Fruit fly (Drosophila melanogaster) whole organism, embryonic: ENCODE results near the gene Tengl3.
A peak's percentile ranks its signal among the peaks of the same experiment; 100 is the strongest.

Experiments
- Blimp-1 ChIP-seq: fragments of 200-800 bp; sonication (Bioruptor generic); optimal IDR thresholded peaks from 3 replicates; lab custom pipeline; 2018; ENCODE audit warnings: missing biosample characterization, missing genetic modification characterization, mild to moderate bottlenecking, moderate library complexity, missing genetic modification reagents
- CG10431 ChIP-seq: fragments of 200-800 bp; sonication (Bioruptor generic); optimal IDR thresholded peaks from 3 replicates; lab custom pipeline; 2018; ENCODE audit warnings: missing biosample characterization, mild to moderate bottlenecking, missing genetic modification characterization
- CG12071 ChIP-seq: fragments of 200-800 bp; sonication (Bioruptor generic); optimal IDR thresholded peaks from 3 replicates; lab custom pipeline; 2018; ENCODE audit warnings: missing biosample characterization, mild to moderate bottlenecking, missing genetic modification characterization
- CG13287 ChIP-seq: fragments of 200-800 bp; sonication (Bioruptor generic); IDR thresholded peaks from 2 replicates; pipeline ENCODE4 v1.3.6; 2022; ENCODE audit warnings: missing biosample characterization, missing genetic modification characterization; ENCODE audit not compliant: partially characterized antibody
- CG13424 ChIP-seq: fragments of 200-800 bp; sonication (Bioruptor generic); optimal IDR thresholded peaks from 2 replicates; lab custom pipeline; 2019; ENCODE audit warnings: missing biosample characterization, mild to moderate bottlenecking, missing genetic modification characterization, moderate library complexity
- CG14667 ChIP-seq: fragments of 200-800 bp; sonication (Bioruptor generic); IDR thresholded peaks from 2 replicates; pipeline ENCODE4 v1.3.6; 2022; ENCODE audit warnings: missing biosample characterization, missing genetic modification characterization
- CG1647 ChIP-seq: fragments of 200-800 bp; sonication (Bioruptor generic); optimal IDR thresholded peaks from 3 replicates; lab custom pipeline; 2016; ENCODE audit warnings: missing biosample characterization, missing genetic modification characterization
- CG17186 ChIP-seq: fragments of 200-800 bp; sonication (Bioruptor generic); optimal IDR thresholded peaks from 3 replicates; lab custom pipeline; 2017; ENCODE audit warnings: missing biosample characterization, missing genetic modification reagents, missing genetic modification characterization
- CG17361 ChIP-seq: fragments of 200-800 bp; sonication (Bioruptor generic); IDR thresholded peaks from 3 replicates; pipeline ENCODE4 v1.3.6; 2022; ENCODE audit warnings: missing biosample characterization, missing genetic modification characterization
- CG17612 ChIP-seq: fragments of 200-800 bp; sonication (Bioruptor generic); IDR thresholded peaks from 2 replicates; pipeline ENCODE4 v1.3.6; 2022; ENCODE audit warnings: missing biosample characterization, missing genetic modification characterization
- CG17829 ChIP-seq: fragments of 200-800 bp; optimal IDR thresholded peaks from 2 replicates; lab custom pipeline; 2019; ENCODE audit warnings: missing biosample characterization, mild to moderate bottlenecking, missing genetic modification characterization, moderate library complexity
- CG18619 ChIP-seq: fragments of 200-800 bp; sonication (Bioruptor generic); optimal IDR thresholded peaks from 3 replicates; lab custom pipeline; 2017; ENCODE audit warnings: missing biosample characterization, mild to moderate bottlenecking, missing genetic modification characterization
- CG2875 ChIP-seq: fragments of 200-800 bp; sonication (Bioruptor generic); optimal IDR thresholded peaks from 2 replicates; lab custom pipeline; 2017; ENCODE audit warnings: missing biosample characterization, mild to moderate bottlenecking, missing genetic modification characterization, missing genetic modification reagents
- CG31365 ChIP-seq: fragments of 200-800 bp; sonication (Bioruptor generic); optimal IDR thresholded peaks from 2 replicates; lab custom pipeline; 2018; ENCODE audit warnings: missing biosample characterization, mild to moderate bottlenecking, missing genetic modification characterization
- CG31388 ChIP-seq: fragments of 200-800 bp; sonication (Bioruptor generic); optimal IDR thresholded peaks from 2 replicates; lab custom pipeline; 2016; ENCODE audit warnings: missing biosample characterization, missing genetic modification characterization
- CG6654 ChIP-seq: fragments of 200-800 bp; sonication (Bioruptor generic); optimal IDR thresholded peaks from 2 replicates; lab custom pipeline; 2017; ENCODE audit warnings: missing biosample characterization, mild to moderate bottlenecking, missing genetic modification characterization
- Doc2 ChIP-seq: fragments of 200-800 bp; sonication (Bioruptor generic); IDR thresholded peaks from 2 replicates; pipeline ENCODE4 v1.3.6; 2022; ENCODE audit warnings: missing biosample characterization, missing genetic modification characterization
- Doc3 ChIP-seq: fragments of 200-800 bp; sonication (Bioruptor generic); IDR thresholded peaks from 3 replicates; pipeline ENCODE4 v1.3.6; 2022; ENCODE audit warnings: missing biosample characterization, missing genetic modification characterization; ENCODE audit not compliant: partially characterized antibody
- E2f1 ChIP-seq: fragments of 200-800 bp; sonication (Bioruptor generic); IDR thresholded peaks from 2 replicates; pipeline ENCODE4 v1.3.6; 2022; ENCODE audit warnings: missing biosample characterization, missing genetic modification characterization
- Mes4 ChIP-seq: fragments of 200-800 bp; sonication (Bioruptor generic); optimal IDR thresholded peaks from 2 replicates; lab custom pipeline; 2016; ENCODE audit warnings: missing biosample characterization, missing genetic modification characterization
- Neu2 ChIP-seq: fragments of 200-800 bp; sonication (Bioruptor generic); optimal IDR thresholded peaks from 3 replicates; lab custom pipeline; 2016; ENCODE audit warnings: missing biosample characterization, missing genetic modification characterization, borderline replicate concordance
- Nf-YB ChIP-seq: fragments of 200-800 bp; sonication (Bioruptor generic); optimal IDR thresholded peaks from 3 replicates; lab custom pipeline; 2019; ENCODE audit warnings: missing biosample characterization, mild to moderate bottlenecking, missing genetic modification characterization, moderate library complexity
- Oaz ChIP-seq: fragments of 200-800 bp; sonication (Bioruptor generic); IDR thresholded peaks from 2 replicates; pipeline ENCODE4 v1.3.6; 2022; ENCODE audit warnings: missing biosample characterization, missing genetic modification characterization
- Ravus ChIP-seq: fragments of 200-800 bp; sonication (Bioruptor generic); IDR thresholded peaks from 2 replicates; pipeline ENCODE4 v1.3.6; 2022; ENCODE audit warnings: missing biosample characterization, missing genetic modification characterization
- Sox102F ChIP-seq: fragments of 200-800 bp; sonication (Bioruptor generic); optimal IDR thresholded peaks from 2 replicates; lab custom pipeline; 2018; ENCODE audit warnings: missing biosample characterization, mild to moderate bottlenecking, missing genetic modification characterization, moderate library complexity
- Ssrp ChIP-seq: fragments of 200-800 bp; sonication (Bioruptor generic); optimal IDR thresholded peaks from 2 replicates; lab custom pipeline; 2018; ENCODE audit warnings: missing biosample characterization, mild to moderate bottlenecking, missing genetic modification characterization, moderate library complexity
- Vsx1 ChIP-seq: fragments of 200-800 bp; sonication (Bioruptor generic); optimal IDR thresholded peaks from 2 replicates; lab custom pipeline; 2017; ENCODE audit warnings: missing biosample characterization, mild to moderate bottlenecking, missing genetic modification characterization, missing genetic modification reagents
- Xbp1 ChIP-seq: fragments of 200-800 bp; sonication (Bioruptor generic); optimal IDR thresholded peaks from 3 replicates; lab custom pipeline; 2016; ENCODE audit warnings: missing biosample characterization, mild to moderate bottlenecking, missing genetic modification characterization
- ab ChIP-seq: fragments of 200-800 bp; sonication (Bioruptor generic); optimal IDR thresholded peaks from 2 replicates; lab custom pipeline; 2016; ENCODE audit warnings: missing biosample characterization, missing genetic modification characterization
- cg ChIP-seq: fragments of 200-800 bp; sonication (Bioruptor generic); optimal IDR thresholded peaks from 3 replicates; lab custom pipeline; 2019; ENCODE audit warnings: missing biosample characterization, mild to moderate bottlenecking, missing genetic modification characterization, moderate library complexity
- corto ChIP-seq: fragments of 200-800 bp; sonication (Bioruptor generic); optimal IDR thresholded peaks from 2 replicates; lab custom pipeline; 2016; ENCODE audit warnings: missing biosample characterization, mild to moderate bottlenecking, missing genetic modification characterization, moderate library complexity
- crc ChIP-seq: fragments of 200-800 bp; sonication (Bioruptor generic); optimal IDR thresholded peaks from 2 replicates; lab custom pipeline; 2016; ENCODE audit warnings: missing biosample characterization, missing genetic modification characterization
- dmrt11E ChIP-seq: fragments of 200-800 bp; sonication (Bioruptor generic); optimal IDR thresholded peaks from 3 replicates; lab custom pipeline; 2018; ENCODE audit warnings: missing biosample characterization, mild to moderate bottlenecking, missing genetic modification characterization, moderate library complexity
- dmrt99B ChIP-seq: fragments of 200-800 bp; sonication (Bioruptor generic); optimal IDR thresholded peaks from 2 replicates; lab custom pipeline; 2018; ENCODE audit warnings: missing biosample characterization, mild to moderate bottlenecking, missing genetic modification characterization, moderate library complexity
- eve ChIP-seq, 2 experiments: fragments of >200 bp; optimal IDR thresholded peaks; 2 replicates each; lab custom pipeline; 2017; ENCODE audit warnings: missing biosample characterization in 2 of 2, missing genetic modification characterization in 2 of 2
- gfzf ChIP-seq: fragments of 200-800 bp; sonication (Bioruptor generic); optimal IDR thresholded peaks from 2 replicates; lab custom pipeline; 2016; ENCODE audit warnings: missing biosample characterization, mild to moderate bottlenecking, missing genetic modification characterization, moderate library complexity
- gsb-n ChIP-seq: fragments of 200-800 bp; sonication (Bioruptor generic); optimal IDR thresholded peaks from 3 replicates; lab custom pipeline; 2018; ENCODE audit warnings: missing biosample characterization, mild to moderate bottlenecking, missing genetic modification characterization
- gt ChIP-seq: fragments of 200-800 bp; sonication (Bioruptor generic); IDR thresholded peaks from 2 replicates; pipeline ENCODE4 v1.3.6; 2022; ENCODE audit warnings: missing biosample characterization, missing genetic modification characterization
- ham ChIP-seq: fragments of 200-800 bp; sonication (Bioruptor generic); IDR thresholded peaks from 2 replicates; pipeline ENCODE4 v1.3.6; 2022; ENCODE audit warnings: missing biosample characterization, missing genetic modification characterization
- hth ChIP-seq: fragments of >200 bp; optimal IDR thresholded peaks from 2 replicates; lab custom pipeline; 2017; ENCODE audit warnings: inconsistent platforms
- ind ChIP-seq: fragments of 200-800 bp; sonication (Bioruptor generic); optimal IDR thresholded peaks from 3 replicates; lab custom pipeline; 2016; ENCODE audit warnings: missing biosample characterization, missing genetic modification characterization
- ken ChIP-seq: fragments of 200-800 bp; sonication (Bioruptor generic); IDR thresholded peaks from 3 replicates; pipeline ENCODE4 v1.3.6; 2022; ENCODE audit warnings: missing biosample characterization, missing genetic modification characterization
- klu ChIP-seq: fragments of 200-800 bp; sonication (Bioruptor generic); IDR thresholded peaks from 2 replicates; pipeline ENCODE4 v1.3.6; 2022; ENCODE audit warnings: missing biosample characterization, missing genetic modification characterization
- lov ChIP-seq, 2 experiments: fragments of 200-800 bp in 1 of 2; fragments of >200 bp in 1 of 2; sonication (Bioruptor generic) in 1 of 2; IDR thresholded peaks in 1 of 2; optimal IDR thresholded peaks in 1 of 2; 2 replicates in 1 of 2; 3 replicates in 1 of 2; pipeline versions ENCODE4 v1.3.6 to Lab custom; 2017 to 2022; ENCODE audit warnings: missing biosample characterization in 1 of 2, missing genetic modification characterization in 1 of 2
- tin ChIP-seq: fragments of 200-800 bp; sonication (Bioruptor generic); optimal IDR thresholded peaks from 3 replicates; lab custom pipeline; 2016; ENCODE audit warnings: missing biosample characterization, missing genetic modification characterization
- trh ChIP-seq: fragments of 200-800 bp; sonication (Bioruptor generic); optimal IDR thresholded peaks from 2 replicates; lab custom pipeline; 2016; ENCODE audit warnings: missing biosample characterization, missing genetic modification characterization
- unpg ChIP-seq: fragments of 200-800 bp; sonication (Bioruptor generic); optimal IDR thresholded peaks from 3 replicates; lab custom pipeline; 2018; ENCODE audit warnings: missing biosample characterization, mild to moderate bottlenecking, missing genetic modification characterization, moderate library complexity
- usp ChIP-seq: fragments of >200 bp; optimal IDR thresholded peaks from 2 replicates; lab custom pipeline; 2017; ENCODE audit warnings: missing biosample characterization, missing genetic modification characterization
- z ChIP-seq: fragments of 200-800 bp; sonication (Bioruptor generic); IDR thresholded peaks from 3 replicates; pipeline ENCODE4 v1.3.6; 2022; ENCODE audit warnings: missing biosample characterization, missing genetic modification characterization

Tengl3 gene

dm6 chr2L:2201107-2201561 is 36.9 kb downstream of the Tengl3 start:
- TF ChIP-seq Doc2 (GFP tag; lab: Robert Waterston, UW) (no peak), CG13287 (GFP tag; lab: Robert Waterston, UW) (no peak), Ssrp (tag; lab: Kevin White, UChicago) (peak; percentile 88), Blimp-1 (peak; percentile 91), usp (GFP tag; lab: Kevin White, UChicago) (no peak), CG31388 (GFP tag; lab: Kevin White, UChicago) (peak; percentile 52), ken (GFP tag; lab: Robert Waterston, UW) (peak; percentile 70; the same call in 2 of the 3 replicates), Vsx1 (GFP tag; lab: Kevin White, UChicago) (peak; percentile 82), gsb-n (tag; lab: Kevin White, UChicago) (peak; percentile 91), CG18619 (peak; percentile 74), cg (GFP tag; lab: Kevin White, UChicago) (no peak), tin (GFP tag; lab: Kevin White, UChicago) (peak; percentile 74), klu (GFP tag; lab: Robert Waterston, UW) (no peak), Mes4 (peak; percentile 75), CG17361 (GFP tag; lab: Robert Waterston, UW) (no peak; the same call in 2 of the 3 replicates), z (GFP tag; lab: Robert Waterston, UW) (peak; percentile 4; the same call in 1 of the 3 replicates), CG6654 (GFP tag; lab: Kevin White, UChicago) (peak; percentile 73), CG2875 (GFP tag; lab: Kevin White, UChicago) (peak; percentile 89), CG12071 (peak; percentile 64), CG17829 (tag; lab: Kevin White, UChicago) (peak; percentile 91), dmrt11E (tag; lab: Kevin White, UChicago) (peak; percentile 95), CG14667 (GFP tag; lab: Robert Waterston, UW) (peak; percentile 45; the same call in 1 of the 2 replicates), crc (peak; percentile 42), Nf-YB (GFP tag; lab: Kevin White, UChicago) (peak; percentile 66), Sox102F (GFP tag; lab: Kevin White, UChicago) (peak; percentile 86), E2f1 (GFP tag; lab: Robert Waterston, UW) (peak; percentile 73), gt (GFP tag; lab: Robert Waterston, UW) (peak; percentile 58; the same call in 1 of the 2 replicates), gfzf (GFP tag; lab: Kevin White, UChicago) (no peak), dmrt99B (tag; lab: Kevin White, UChicago) (peak; percentile 82), ab (GFP tag; lab: Kevin White, UChicago) (peak; percentile 57), Neu2 (no peak), corto (GFP tag; lab: Kevin White, UChicago) (peak; percentile 42), CG13424 (tag; lab: Kevin White, UChicago) (peak; percentile 87), eve (GFP tag; optimal IDR thresholded peaks at IDR 0.05; lab: Kevin White, UChicago) (peak in 1 of 2 experiments; percentile 92), unpg (peak; percentile 87), Ravus (GFP tag; lab: Robert Waterston, UW) (no peak; the same call in 1 of the 2 replicates), trh (GFP tag; lab: Kevin White, UChicago) (peak; percentile 69), Doc3 (no peak), CG31365 (tag; lab: Kevin White, UChicago) (peak; percentile 18), lov (optimal IDR thresholded peaks at IDR 0.05; lab: Kevin White, UChicago) (no peak), lov (GFP tag; IDR thresholded peaks at IDR 0.05; lab: Robert Waterston, UW) (peak; percentile 72; the same call in 1 of the 3 replicates), CG17186 (GFP tag; lab: Kevin White, UChicago) (peak; percentile 71), ind (GFP tag; lab: Kevin White, UChicago) (peak; percentile 69), Oaz (GFP tag; lab: Robert Waterston, UW) (no peak), ham (no peak), CG1647 (peak; percentile 46), hth (no peak), CG17612 (GFP tag; lab: Robert Waterston, UW) (no peak), CG10431 (GFP tag; lab: Kevin White, UChicago) (peak; percentile 88), Xbp1 (GFP tag; lab: Kevin White, UChicago) (peak; percentile 79)
